Fruit fly (Drosophila melanogaster) whole organism, prepupa: ENCODE measurements around the gene CG4702.
A peak's percentile ranks its signal among the peaks of the same experiment; 100 is the strongest.

Source experiments
- Blimp-1 ChIP-seq: fragments of 200-800 bp; sonication (Bioruptor generic); optimal IDR thresholded peaks from 3 replicates; lab custom pipeline; 2017; ENCODE audit warnings: missing biosample characterization, missing genetic modification characterization, mild to moderate bottlenecking, moderate library complexity, missing genetic modification reagents
- CG10631 ChIP-seq: fragments of 200-800 bp; sonication (Bioruptor generic); optimal IDR thresholded peaks from 2 replicates; lab custom pipeline; 2016; ENCODE audit warnings: missing biosample characterization, missing genetic modification characterization
- CG11902 ChIP-seq: fragments of 200-800 bp; sonication (Bioruptor generic); optimal IDR thresholded peaks from 3 replicates; lab custom pipeline; 2016; ENCODE audit warnings: missing biosample characterization, missing genetic modification characterization
- CG4318 ChIP-seq: fragments of 200-800 bp; sonication (Bioruptor generic); optimal IDR thresholded peaks from 3 replicates; lab custom pipeline; 2017; ENCODE audit warnings: missing biosample characterization, mild to moderate bottlenecking, missing genetic modification characterization
- Hr39 ChIP-seq: fragments of 200-800 bp; sonication (Bioruptor generic); optimal IDR thresholded peaks from 2 replicates; lab custom pipeline; 2016; ENCODE audit warnings: missing biosample characterization, missing genetic modification characterization
- Sox15 ChIP-seq: fragments of 200-800 bp; sonication (Bioruptor generic); optimal IDR thresholded peaks from 3 replicates; lab custom pipeline; 2016; ENCODE audit warnings: missing biosample characterization, missing genetic modification characterization
- fkh ChIP-seq: fragments of 200-800 bp; sonication (Bioruptor generic); optimal IDR thresholded peaks from 3 replicates; lab custom pipeline; 2017; ENCODE audit warnings: missing biosample characterization, mild to moderate bottlenecking, missing genetic modification characterization, moderate library complexity
- ss ChIP-seq, 2 experiments: fragments of 200-800 bp; sonication (Bioruptor generic); optimal IDR thresholded peaks; 2 replicates in 1 of 2; 3 replicates in 1 of 2; lab custom pipeline; 2017 to 2018; ENCODE audit warnings: mild to moderate bottlenecking in 2 of 2, missing biosample characterization in 2 of 2, missing genetic modification characterization in 2 of 2, moderate library complexity in 1 of 2
- topi ChIP-seq: fragments of 200-800 bp; sonication (Bioruptor generic); optimal IDR thresholded peaks from 3 replicates; lab custom pipeline; 2016; ENCODE audit warnings: missing biosample characterization, missing genetic modification characterization

DNA sequence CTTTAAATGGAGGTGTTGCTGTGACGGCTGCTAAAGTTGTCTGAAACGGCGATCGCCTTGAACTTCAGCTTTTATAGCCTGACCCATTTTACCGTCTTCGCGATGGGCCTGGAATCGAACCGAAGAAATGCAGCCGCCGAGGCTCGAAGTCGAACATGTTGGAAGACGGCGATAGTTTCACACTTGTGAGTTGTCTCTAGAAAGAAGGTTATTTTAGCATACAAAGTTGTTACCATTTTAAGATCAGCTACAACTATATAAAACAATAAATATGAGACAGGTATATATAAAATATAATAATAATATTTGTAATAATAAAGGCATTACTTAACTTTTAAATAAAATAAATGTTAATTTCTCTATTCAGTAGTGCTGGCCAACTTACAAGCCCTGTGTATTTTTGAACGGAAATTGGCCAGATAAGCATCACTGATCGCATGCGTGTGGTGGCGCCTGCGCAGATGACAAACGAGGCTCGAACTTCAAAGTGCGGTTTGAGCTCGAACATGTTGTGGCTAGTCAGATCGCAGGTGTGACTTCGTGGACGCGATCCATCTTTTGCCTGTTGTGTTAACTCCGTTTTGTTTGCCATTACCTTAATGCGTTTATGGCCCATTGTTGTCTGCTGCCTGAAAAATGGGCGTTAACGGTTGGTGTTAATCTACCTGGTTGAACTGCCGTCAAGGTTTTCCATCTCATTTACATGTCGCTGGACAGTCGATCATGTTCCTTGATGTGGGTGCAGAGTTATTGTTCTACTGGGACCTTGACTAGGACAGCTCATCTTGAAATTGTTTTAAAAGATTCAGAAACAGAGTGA, at the start of gene CG4702:
- TF ChIP-seq CG4318 (GFP tag; lab: Kevin White, UChicago) = no peak
- TF ChIP-seq Blimp-1 = no peak
- no peak for TF ChIP-seq topi (GFP tag; lab: Kevin White, UChicago)
- no peak for TF ChIP-seq CG10631 (GFP tag; lab: Kevin White, UChicago)
- no peak for TF ChIP-seq fkh (GFP tag; lab: Kevin White, UChicago)
- TF ChIP-seq CG11902 (GFP tag; lab: Kevin White, UChicago) = no peak
- TF ChIP-seq Sox15 = no peak
- TF ChIP-seq Hr39 (GFP tag; lab: Kevin White, UChicago) = no peak
- peak in 1 of 2 experiments; percentile 36 for TF ChIP-seq ss (GFP tag; optimal IDR thresholded peaks at IDR 0.05; lab: Kevin White, UChicago)
